Worm (Caenorhabditis elegans): ENCODE data around the gene gem-4.

ce11 chrIV:11792495-11792894 is 47.1 kb downstream of the gem-4 start, which contains the start of gene H01G02.3:
- TF ChIP-seq W03F9.2 (tag; optimal IDR thresholded peaks at IDR 0.05): no peak
- no peak for TF ChIP-seq him-1 (tag; optimal IDR thresholded peaks at IDR 0.05)
- no peak for TF ChIP-seq dao-5 (tag; optimal IDR thresholded peaks at IDR 0.05)
